Fruit fly (Drosophila melanogaster) whole organism, embryonic: ENCODE data around the gene CG16812.

Experiments used
- B-H1 ChIP-seq: fragments of 200-800 bp; sonication (Bioruptor generic); IDR thresholded peaks from 3 replicates; pipeline ENCODE4 v1.3.6; 2022; ENCODE audit warnings: missing biosample characterization, missing genetic modification characterization
- Blimp-1 ChIP-seq: fragments of 200-800 bp; sonication (Bioruptor generic); optimal IDR thresholded peaks from 3 replicates; lab custom pipeline; 2018; ENCODE audit warnings: missing biosample characterization, missing genetic modification characterization, mild to moderate bottlenecking, moderate library complexity, missing genetic modification reagents
- CG10959 ChIP-seq: fragments of 200-800 bp; sonication (Bioruptor generic); IDR thresholded peaks from 2 replicates; pipeline ENCODE4 v1.3.6; 2022; ENCODE audit warnings: missing biosample characterization, missing genetic modification characterization
- CG11504 ChIP-seq: fragments of 200-800 bp; sonication (Bioruptor generic); optimal IDR thresholded peaks from 3 replicates; lab custom pipeline; 2019; ENCODE audit warnings: missing biosample characterization, mild to moderate bottlenecking, missing genetic modification characterization, moderate library complexity
- CG12769 ChIP-seq: fragments of 200-800 bp; sonication (Bioruptor generic); optimal IDR thresholded peaks from 2 replicates; lab custom pipeline; 2019; ENCODE audit warnings: missing biosample characterization, mild to moderate bottlenecking, missing genetic modification characterization, moderate library complexity
- CG16779 ChIP-seq: fragments of 200-800 bp; sonication (Bioruptor generic); IDR thresholded peaks from 2 replicates; pipeline ENCODE4 v1.3.6; 2022; ENCODE audit warnings: missing biosample characterization, missing genetic modification characterization
- CG17802 ChIP-seq: fragments of 200-800 bp; sonication (Bioruptor generic); optimal IDR thresholded peaks from 2 replicates; lab custom pipeline; 2018; ENCODE audit warnings: missing biosample characterization, mild to moderate bottlenecking, missing genetic modification characterization, moderate library complexity
- CG2120 ChIP-seq: fragments of 200-800 bp; sonication (Bioruptor generic); optimal IDR thresholded peaks from 3 replicates; lab custom pipeline; 2016; ENCODE audit warnings: missing biosample characterization, missing genetic modification characterization
- CG30020 ChIP-seq: fragments of 200-800 bp; optimal IDR thresholded peaks from 2 replicates; lab custom pipeline; 2019; ENCODE audit warnings: missing biosample characterization, mild to moderate bottlenecking, missing genetic modification characterization, moderate library complexity
- CG30431 ChIP-seq: fragments of 200-800 bp; sonication (Bioruptor generic); optimal IDR thresholded peaks from 2 replicates; lab custom pipeline; 2017; ENCODE audit warnings: missing biosample characterization, missing genetic modification characterization
- CG31365 ChIP-seq: fragments of 200-800 bp; sonication (Bioruptor generic); optimal IDR thresholded peaks from 2 replicates; lab custom pipeline; 2018; ENCODE audit warnings: missing biosample characterization, mild to moderate bottlenecking, missing genetic modification characterization
- CG32532 ChIP-seq: fragments of 200-800 bp; sonication (Bioruptor generic); IDR thresholded peaks from 2 replicates; pipeline ENCODE4 v1.3.6; 2022; ENCODE audit warnings: missing biosample characterization, missing genetic modification characterization
- CG3847 ChIP-seq: fragments of 200-800 bp; sonication (Bioruptor generic); IDR thresholded peaks from 2 replicates; pipeline ENCODE4 v1.3.6; 2022; ENCODE audit warnings: missing biosample characterization, missing genetic modification characterization
- CG4854 ChIP-seq: fragments of 200-800 bp; sonication (Bioruptor generic); optimal IDR thresholded peaks from 2 replicates; lab custom pipeline; 2016; ENCODE audit warnings: missing biosample characterization, missing genetic modification characterization, inconsistent platforms
- CG6272 ChIP-seq: fragments of 200-800 bp; sonication (Bioruptor generic); IDR thresholded peaks from 2 replicates; pipeline ENCODE4 v1.3.6; 2022; ENCODE audit warnings: missing biosample characterization, missing genetic modification characterization
- CG6689 ChIP-seq: fragments of 200-800 bp; sonication (Bioruptor generic); IDR thresholded peaks from 2 replicates; pipeline ENCODE4 v1.3.6; 2022; ENCODE audit warnings: missing biosample characterization, missing genetic modification characterization
- CG6854 ChIP-seq: fragments of 200-800 bp; sonication (Bioruptor generic); optimal IDR thresholded peaks from 3 replicates; lab custom pipeline; 2017; ENCODE audit warnings: missing biosample characterization, mild to moderate bottlenecking, missing genetic modification characterization
- CG7271 ChIP-seq: fragments of 200-800 bp; sonication (Bioruptor generic); optimal IDR thresholded peaks from 2 replicates; lab custom pipeline; 2018; ENCODE audit warnings: missing biosample characterization, mild to moderate bottlenecking, missing genetic modification characterization, moderate library complexity
- CG7357 ChIP-seq: fragments of 200-800 bp; sonication (Bioruptor generic); IDR thresholded peaks from 3 replicates; pipeline ENCODE4 v1.3.6; 2022; ENCODE audit warnings: missing biosample characterization, missing genetic modification characterization
- CG7928 ChIP-seq: fragments of 200-800 bp; sonication (Bioruptor generic); optimal IDR thresholded peaks from 2 replicates; lab custom pipeline; 2017; ENCODE audit warnings: missing biosample characterization, mild to moderate bottlenecking, missing genetic modification characterization
- CG8944 ChIP-seq: fragments of 200-800 bp; sonication (Bioruptor generic); optimal IDR thresholded peaks from 3 replicates; lab custom pipeline; 2016; ENCODE audit warnings: missing biosample characterization, missing genetic modification characterization
- Chrac-16 ChIP-seq: fragments of 200-800 bp; sonication (Bioruptor generic); optimal IDR thresholded peaks from 3 replicates; lab custom pipeline; 2016; ENCODE audit warnings: missing biosample characterization, missing genetic modification characterization
- Dad ChIP-seq: fragments of 200-800 bp; sonication (Bioruptor generic); optimal IDR thresholded peaks from 3 replicates; lab custom pipeline; 2016; ENCODE audit warnings: missing biosample characterization, missing genetic modification characterization
- ERR ChIP-seq: fragments of 200-800 bp; sonication (Bioruptor generic); optimal IDR thresholded peaks from 2 replicates; lab custom pipeline; 2016; ENCODE audit warnings: missing biosample characterization, missing genetic modification characterization
- Hmr ChIP-seq: fragments of 200-800 bp; sonication (Bioruptor generic); optimal IDR thresholded peaks from 3 replicates; lab custom pipeline; 2017; ENCODE audit warnings: mild to moderate bottlenecking, missing biosample characterization, missing genetic modification reagents, missing genetic modification characterization
- Hr39 ChIP-seq: fragments of >200 bp; optimal IDR thresholded peaks from 2 replicates; lab custom pipeline; 2017
- Jarid2 ChIP-seq: fragments of 200-800 bp; sonication (Bioruptor generic); optimal IDR thresholded peaks from 3 replicates; lab custom pipeline; 2017; ENCODE audit warnings: mild to moderate bottlenecking, missing biosample characterization, missing genetic modification reagents, missing genetic modification characterization
- Kr ChIP-seq: fragments of 200-800 bp; sonication (Bioruptor generic); optimal IDR thresholded peaks from 2 replicates; lab custom pipeline; 2017; ENCODE audit warnings: missing biosample characterization, mild to moderate bottlenecking, missing genetic modification characterization
- Med ChIP-seq: fragments of 200-800 bp; sonication (Bioruptor generic); peaks from one replicate; lab custom pipeline; 2016; ENCODE audit warnings: missing biosample characterization, missing genetic modification characterization, mild to moderate bottlenecking, inconsistent platforms, moderate library complexity
- Oli ChIP-seq: fragments of 200-800 bp; sonication (Bioruptor generic); optimal IDR thresholded peaks from 2 replicates; lab custom pipeline; 2018; ENCODE audit warnings: missing biosample characterization, mild to moderate bottlenecking, missing genetic modification characterization, moderate library complexity
- Rfx ChIP-seq: fragments of 200-800 bp; sonication (Bioruptor generic); IDR thresholded peaks from 2 replicates; pipeline ENCODE4 v1.3.6; 2022; ENCODE audit warnings: missing biosample characterization, missing genetic modification characterization
- Xbp1 ChIP-seq: fragments of 200-800 bp; sonication (Bioruptor generic); optimal IDR thresholded peaks from 3 replicates; lab custom pipeline; 2016; ENCODE audit warnings: missing biosample characterization, mild to moderate bottlenecking, missing genetic modification characterization
- Xrp1 ChIP-seq: fragments of 200-800 bp; sonication (Bioruptor generic); IDR thresholded peaks from 2 replicates; pipeline ENCODE4 v1.3.6; 2022; ENCODE audit warnings: missing biosample characterization, missing genetic modification characterization
- ap ChIP-seq: fragments of 200-800 bp; sonication (Bioruptor generic); IDR thresholded peaks from 2 replicates; pipeline ENCODE4 v1.3.6; 2022; ENCODE audit warnings: missing biosample characterization, missing genetic modification characterization
- ara ChIP-seq: fragments of 200-800 bp; sonication (Bioruptor generic); IDR thresholded peaks from 2 replicates; pipeline ENCODE4 v1.3.6; 2022; ENCODE audit warnings: missing biosample characterization, missing genetic modification characterization
- bsh ChIP-seq, 2 experiments: fragments of 200-800 bp; sonication (Bioruptor generic); optimal IDR thresholded peaks; 2 replicates each; lab custom pipeline; 2017 to 2018; ENCODE audit warnings: mild to moderate bottlenecking in 2 of 2, missing biosample characterization in 2 of 2, missing genetic modification characterization in 2 of 2, moderate library complexity in 1 of 2
- ci ChIP-seq: fragments of 200-800 bp; sonication (Bioruptor generic); IDR thresholded peaks from 3 replicates; pipeline ENCODE4 v1.3.6; 2022; ENCODE audit warnings: missing biosample characterization, missing genetic modification characterization
- corto ChIP-seq: fragments of 200-800 bp; sonication (Bioruptor generic); optimal IDR thresholded peaks from 2 replicates; lab custom pipeline; 2016; ENCODE audit warnings: missing biosample characterization, mild to moderate bottlenecking, missing genetic modification characterization, moderate library complexity
- dpn ChIP-seq, 2 experiments: fragments of 200-800 bp; sonication (Bioruptor generic); optimal IDR thresholded peaks; 3 replicates each; lab custom pipeline; 2016; ENCODE audit warnings: missing biosample characterization in 2 of 2, missing genetic modification characterization in 2 of 2
- en ChIP-seq: fragments of 200-800 bp; sonication (Bioruptor generic); optimal IDR thresholded peaks from 2 replicates; lab custom pipeline; 2016; ENCODE audit warnings: missing biosample characterization, missing genetic modification characterization
- eve ChIP-seq, 2 experiments: fragments of >200 bp; optimal IDR thresholded peaks; 2 replicates each; lab custom pipeline; 2017; ENCODE audit warnings: missing biosample characterization in 2 of 2, missing genetic modification characterization in 2 of 2
- fru ChIP-seq: fragments of >200 bp; optimal IDR thresholded peaks from 2 replicates; lab custom pipeline; 2017
- gem ChIP-seq: fragments of 200-800 bp; sonication (Bioruptor generic); optimal IDR thresholded peaks from 2 replicates; lab custom pipeline; 2019; ENCODE audit warnings: missing biosample characterization, mild to moderate bottlenecking, missing genetic modification characterization, moderate library complexity
- pb ChIP-seq: fragments of 200-800 bp; sonication (Bioruptor generic); optimal IDR thresholded peaks from 3 replicates; lab custom pipeline; 2016; ENCODE audit warnings: missing biosample characterization, missing genetic modification characterization
- run ChIP-seq: fragments of 200-800 bp; sonication (Bioruptor generic); optimal IDR thresholded peaks from 3 replicates; lab custom pipeline; 2018; ENCODE audit warnings: missing biosample characterization, mild to moderate bottlenecking, missing genetic modification characterization
- sens ChIP-seq: fragments of 200-800 bp; sonication (Bioruptor generic); peaks from one replicate; lab custom pipeline; 2016; ENCODE audit warnings: missing biosample characterization, missing genetic modification characterization
- sens-2 ChIP-seq: fragments of 200-800 bp; sonication (Bioruptor generic); IDR thresholded peaks from 2 replicates; pipeline ENCODE4 v1.3.6; 2022; ENCODE audit warnings: missing biosample characterization, missing genetic modification characterization
- sisA ChIP-seq: fragments of 200-800 bp; sonication (Bioruptor generic); IDR thresholded peaks from 2 replicates; pipeline ENCODE4 v1.3.6; 2022; ENCODE audit warnings: missing biosample characterization, missing genetic modification characterization
- sqz ChIP-seq: fragments of 200-800 bp; sonication (Bioruptor generic); optimal IDR thresholded peaks from 3 replicates; lab custom pipeline; 2018; ENCODE audit warnings: missing biosample characterization, mild to moderate bottlenecking, missing genetic modification characterization
- tap ChIP-seq: fragments of 200-800 bp; optimal IDR thresholded peaks from 3 replicates; lab custom pipeline; 2019; ENCODE audit warnings: missing biosample characterization, mild to moderate bottlenecking, missing genetic modification characterization, moderate library complexity
- unpg ChIP-seq: fragments of 200-800 bp; sonication (Bioruptor generic); optimal IDR thresholded peaks from 3 replicates; lab custom pipeline; 2018; ENCODE audit warnings: missing biosample characterization, mild to moderate bottlenecking, missing genetic modification characterization, moderate library complexity
- zfh1 ChIP-seq: fragments of 200-800 bp; sonication (Bioruptor generic); IDR thresholded peaks from 3 replicates; pipeline ENCODE4 v1.3.6; 2022; ENCODE audit warnings: missing biosample characterization, missing genetic modification characterization
- zfh2 ChIP-seq: fragments of 200-800 bp; sonication (Bioruptor generic); optimal IDR thresholded peaks from 2 replicates; lab custom pipeline; 2016; ENCODE audit warnings: missing biosample characterization, missing genetic modification characterization

The CG16812 gene

dm6 chr2L:13258702-13259101 is 36.3 kb downstream of the CG16812 start (continued):
- TF ChIP-seq CG17802 (tag; lab: Kevin White, UChicago) (no peak), CG6689 (GFP tag; lab: Robert Waterston, UW) (peak; percentile 36; the same call in 1 of the 2 replicates), tap (tag; lab: Kevin White, UChicago) (peak; percentile 43), ERR (GFP tag; lab: Kevin White, UChicago) (no peak), CG7271 (tag; lab: Kevin White, UChicago) (no peak), Rfx (GFP tag; lab: Robert Waterston, UW) (peak; percentile 47), corto (GFP tag; lab: Kevin White, UChicago) (no peak), CG3847 (GFP tag; lab: Robert Waterston, UW) (no peak), sqz (no peak), Chrac-16 (GFP tag; lab: Kevin White, UChicago) (no peak), CG30431 (GFP tag; lab: Kevin White, UChicago) (no peak), CG6854 (no peak), Jarid2 (GFP tag; lab: Kevin White, UChicago) (no peak), CG6272 (GFP tag; lab: Robert Waterston, UW) (no peak), CG10959 (GFP tag; lab: Robert Waterston, UW) (no peak), sens-2 (GFP tag; lab: Robert Waterston, UW) (no peak), Hr39 (no peak), Xbp1 (GFP tag; lab: Kevin White, UChicago) (no peak), run (no peak), en (no peak), bsh (GFP tag; optimal IDR thresholded peaks at IDR 0.05; lab: Kevin White, UChicago) (peak in 1 of 2 experiments; percentile 52), Oli (tag; lab: Kevin White, UChicago) (peak; percentile 34), CG7357 (GFP tag; lab: Robert Waterston, UW) (no peak), Dad (GFP tag; lab: Kevin White, UChicago) (peak; percentile 6), eve (GFP tag; optimal IDR thresholded peaks at IDR 0.05; lab: Kevin White, UChicago) (peak in 1 of 2 experiments; percentile 40), CG4854 (no peak), CG12769 (tag; lab: Kevin White, UChicago) (peak; percentile 15), gem (tag; lab: Kevin White, UChicago) (peak; percentile 68), Blimp-1 (GFP tag; lab: Kevin White, UChicago) (peak; percentile 52), ara (GFP tag; lab: Robert Waterston, UW) (0 out of 2 replicates have a peak, but pooled peaks have one; percentile 26), Hmr (peak; percentile 8), CG16779 (no peak), ap (GFP tag; lab: Robert Waterston, UW) (no peak), CG32532 (GFP tag; lab: Robert Waterston, UW) (peak; percentile 40; the same call in 1 of the 2 replicates), Med (peak; percentile 59), CG7928 (GFP tag; lab: Kevin White, UChicago) (no peak), CG8944 (GFP tag; lab: Kevin White, UChicago) (no peak), sens (GFP tag; lab: Kevin White, UChicago) (peak; percentile 69), pb (GFP tag; lab: Kevin White, UChicago) (no peak), unpg (GFP tag; lab: Kevin White, UChicago) (peak; percentile 62), Xrp1 (GFP tag; lab: Robert Waterston, UW) (peak; percentile 40; the same call in 1 of the 2 replicates), CG2120 (GFP tag; lab: Kevin White, UChicago) (peak; percentile 2), CG11504 (tag; lab: Kevin White, UChicago) (peak; percentile 48), ci (GFP tag; lab: Robert Waterston, UW) (peak; percentile 51; the same call in 2 of the 3 replicates), B-H1 (0 out of 3 replicates have a peak, but pooled peaks have one; percentile 18), CG30020 (no peak), zfh1 (no peak), Kr (no peak), CG31365 (tag; lab: Kevin White, UChicago) (no peak), fru (lab: Kevin White, UChicago) (no peak), sisA (GFP tag; lab: Robert Waterston, UW) (no peak), dpn (GFP tag; optimal IDR thresholded peaks at IDR 0.05; lab: Kevin White, UChicago) (peak in 1 of 2 experiments; percentile 12), zfh2 (GFP tag; lab: Kevin White, UChicago) (peak; percentile 9)
